Worm (Caenorhabditis elegans) whole organism, L4/young adult: ENCODE results near the gene Y50E8A.2.

Experiments
- W03F9.2 ChIP-seq: fragments of 150-350 bp; optimal IDR thresholded peaks from 2 replicates; lab custom pipeline; 2014; ENCODE audit warnings: missing biosample characterization, missing genetic modification characterization
- dao-5 ChIP-seq: sonication (generic microtip); optimal IDR thresholded peaks from 2 replicates; lab custom pipeline; 2016; ENCODE audit warnings: missing genotype, missing genetic modification characterization, moderate library complexity, missing compliant biosample characterization
- him-1 ChIP-seq: sonication (generic microtip); optimal IDR thresholded peaks from 2 replicates; lab custom pipeline; 2016; ENCODE audit warnings: missing genotype, missing genetic modification reagents, missing genetic modification characterization, missing compliant biosample characterization

DNA sequence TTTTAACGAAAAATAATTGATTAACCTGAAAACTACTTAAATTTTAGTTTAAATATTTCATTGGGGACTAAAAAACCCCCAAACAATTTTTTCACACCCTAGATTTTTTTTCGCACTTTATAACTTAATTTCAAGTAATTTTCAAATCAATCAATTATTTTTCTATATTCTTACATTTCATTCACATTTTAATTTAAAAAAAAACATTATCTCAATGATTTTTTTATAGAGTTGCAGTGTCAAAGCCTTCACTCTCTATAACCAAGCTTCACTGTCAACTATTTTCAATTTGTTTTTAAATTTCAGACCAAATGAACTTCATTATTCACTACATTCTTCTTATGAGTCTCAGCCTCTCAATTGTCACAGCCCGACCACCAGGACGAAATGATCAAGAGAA is 2.1 kb downstream of the Y50E8A.2 start, which contains the start of gene Y50E8A.1:
- no peak for TF ChIP-seq him-1
- no peak for TF ChIP-seq dao-5
- no peak for TF ChIP-seq W03F9.2
